Worm (Caenorhabditis elegans) whole organism, L2 larva: ENCODE data around the gene F10G7.9.

ENCODE experiments used
- alr-1 ChIP-seq: fragments of 150-350 bp; optimal IDR thresholded peaks from 2 replicates; lab custom pipeline; 2014; ENCODE audit warnings: missing biosample characterization, missing genetic modification characterization
- aly-2 ChIP-seq: fragments of 150-350 bp; optimal IDR thresholded peaks from 2 replicates; lab custom pipeline; 2014; ENCODE audit warnings: missing biosample characterization, missing genetic modification characterization
- blmp-1 ChIP-seq: sonication (generic microtip); optimal IDR thresholded peaks from 2 replicates; lab custom pipeline; 2017; ENCODE audit warnings: missing genetic modification characterization, mild to moderate bottlenecking, missing compliant biosample characterization, antibody characterized with exemption, moderate library complexity; ENCODE audit not compliant: insufficient read depth
- dmd-4 ChIP-seq: sonication (generic microtip); optimal IDR thresholded peaks from 2 replicates; lab custom pipeline; 2017; ENCODE audit warnings: missing biosample characterization, missing genetic modification characterization
- gmeb-1 ChIP-seq: fragments of 150-350 bp; optimal IDR thresholded peaks from 2 replicates; lab custom pipeline; 2014; ENCODE audit warnings: missing biosample characterization, missing genetic modification characterization
- lin-11 ChIP-seq: fragments of 150-350 bp; sonication (generic microtip); optimal IDR thresholded peaks from 2 replicates; lab custom pipeline; 2014; ENCODE audit warnings: missing biosample characterization, missing genetic modification characterization, inconsistent platforms, mixed read lengths
- lin-39 ChIP-seq: fragments of 150-350 bp; optimal IDR thresholded peaks from 2 replicates; lab custom pipeline; 2014; ENCODE audit warnings: missing biosample characterization, missing genetic modification reagents, missing genetic modification characterization
- lsy-2 ChIP-seq, 2 experiments: fragments of 150-350 bp in 1 of 2; sonication (generic microtip) in 1 of 2; optimal IDR thresholded peaks; 2 replicates each; lab custom pipeline; 2014 to 2017; ENCODE audit warnings: missing biosample characterization in 2 of 2, missing genetic modification characterization in 2 of 2
- mab-5 ChIP-seq: fragments of 150-350 bp; optimal IDR thresholded peaks from 2 replicates; lab custom pipeline; 2014; ENCODE audit warnings: missing biosample characterization, missing genetic modification characterization
- mdl-1 ChIP-seq, 2 experiments: fragments of 150-350 bp in 1 of 2; sonication (generic microtip) in 1 of 2; optimal IDR thresholded peaks; 2 replicates each; lab custom pipeline; 2017; ENCODE audit warnings: missing biosample characterization in 2 of 2, missing genetic modification characterization in 2 of 2
- nhr-11 ChIP-seq: fragments of 150-350 bp; optimal IDR thresholded peaks from 2 replicates; lab custom pipeline; 2014; ENCODE audit warnings: missing biosample characterization, missing genetic modification characterization
- nhr-12 ChIP-seq: fragments of 150-350 bp; optimal IDR thresholded peaks from 2 replicates; lab custom pipeline; 2014; ENCODE audit warnings: missing biosample characterization, missing genetic modification characterization
- nhr-23 ChIP-seq: fragments of 150-350 bp; optimal IDR thresholded peaks from 2 replicates; lab custom pipeline; 2014; ENCODE audit warnings: missing biosample characterization, missing genetic modification reagents, missing genetic modification characterization
- nhr-237 ChIP-seq: fragments of 150-350 bp; optimal IDR thresholded peaks from 2 replicates; lab custom pipeline; 2014; ENCODE audit warnings: missing biosample characterization, missing genetic modification characterization
- nhr-77 ChIP-seq: fragments of 150-350 bp; optimal IDR thresholded peaks from 2 replicates; lab custom pipeline; 2014; ENCODE audit warnings: missing biosample characterization, missing genetic modification characterization
- sma-3 ChIP-seq: sonication (generic microtip); optimal IDR thresholded peaks from 2 replicates; lab custom pipeline; 2016; ENCODE audit warnings: missing genetic modification reagents, missing genetic modification characterization, missing compliant biosample characterization
- snpc-4 ChIP-seq: fragments of 150-350 bp; optimal IDR thresholded peaks from 2 replicates; lab custom pipeline; 2014; ENCODE audit warnings: missing biosample characterization, missing genetic modification characterization
- unc-62 ChIP-seq: fragments of 150-350 bp; optimal IDR thresholded peaks from 2 replicates; lab custom pipeline; 2014; ENCODE audit warnings: missing biosample characterization, missing genetic modification reagents, missing genetic modification characterization
- ztf-4 ChIP-seq: fragments of 150-350 bp; optimal IDR thresholded peaks from 2 replicates; lab custom pipeline; 2014; ENCODE audit warnings: missing biosample characterization, missing genetic modification characterization

F10G7.9 gene

DNA sequence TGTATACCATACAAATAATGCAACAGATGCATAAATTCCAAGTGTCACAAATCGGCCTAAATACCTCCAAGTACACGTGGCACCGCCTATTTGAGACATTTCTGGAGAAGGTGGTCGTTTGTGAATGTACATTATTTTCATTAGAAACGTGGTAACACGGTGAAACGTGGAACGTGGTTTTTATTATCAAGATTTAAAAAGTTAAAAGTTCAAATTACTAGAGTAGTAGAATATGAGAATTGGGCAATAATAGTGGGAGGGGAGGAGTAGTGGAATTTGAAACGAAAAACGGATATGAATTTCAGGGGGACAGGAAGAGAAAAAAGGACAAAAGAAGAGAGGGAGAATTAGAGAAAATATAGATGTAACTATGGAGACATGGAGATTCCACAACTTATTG, 50.5 kb downstream of the F10G7.9 start, which contains the start of gene fut-6:
TSS of gene fut-6 (minus strand) at position 101 of the 400 bp plus-strand sequence.
- no peak for TF ChIP-seq snpc-4 (tag; lab: Kevin White, UChicago)
- TF ChIP-seq nhr-11 (tag; lab: Kevin White, UChicago) = no peak
- no peak for TF ChIP-seq mdl-1 (tag; optimal IDR thresholded peaks at IDR 0.05; lab: Kevin White, UChicago)
- no peak for TF ChIP-seq dmd-4 (tag; lab: Kevin White, UChicago)
- TF ChIP-seq ztf-4 (tag; lab: Kevin White, UChicago) = no peak
- TF ChIP-seq blmp-1 = no peak
- no peak for TF ChIP-seq nhr-77
- no peak for TF ChIP-seq unc-62 (GFP tag; lab: Kevin White, UChicago)
- no peak for TF ChIP-seq lsy-2 (tag; optimal IDR thresholded peaks at IDR 0.05; lab: Kevin White, UChicago)
- no peak for TF ChIP-seq aly-2 (tag; lab: Kevin White, UChicago)
- TF ChIP-seq mab-5 = no peak
- no peak for TF ChIP-seq sma-3 (GFP tag; lab: Kevin White, UChicago)
- no peak for TF ChIP-seq alr-1 (tag; lab: Kevin White, UChicago)
- TF ChIP-seq nhr-12 (tag; lab: Kevin White, UChicago) = no peak
- TF ChIP-seq nhr-237 (tag; lab: Kevin White, UChicago) = no peak
- TF ChIP-seq lin-11 (tag; lab: Kevin White, UChicago) = no peak
- TF ChIP-seq gmeb-1 (tag; lab: Kevin White, UChicago) = no peak
- no peak for TF ChIP-seq lin-39 (tag; lab: Kevin White, UChicago)
- no peak for TF ChIP-seq nhr-23
